Fruit fly (Drosophila melanogaster): ENCODE data around the gene CG4928.

Gene CG4928

dm6 chrX:16906065-16906464, 6.9 kb upstream of the CG4928 start:
- TF ChIP-seq CG17801 (GFP tag; optimal IDR thresholded peaks at IDR 0.05; ENCODE audit: partially characterized antibody): no peak

dm6 chrX:16907009-16907408, 6.0 kb upstream of the CG4928 start:
- no peak for TF ChIP-seq CG17801 (GFP tag; optimal IDR thresholded peaks at IDR 0.05; ENCODE audit: partially characterized antibody)

dm6 chrX:16907675-16908074, 5.3 kb upstream of the CG4928 start:
- no peak for TF ChIP-seq CG17801 (GFP tag; optimal IDR thresholded peaks at IDR 0.05; ENCODE audit: partially characterized antibody)

- no peak for TF ChIP-seq CG17801 (GFP tag; optimal IDR thresholded peaks at IDR 0.05; ENCODE audit: partially characterized antibody)
Observed at dm6 chrX:16909297-16909696, 3.7 kb upstream of the CG4928 start.

- no peak for TF ChIP-seq CG17801 (GFP tag; optimal IDR thresholded peaks at IDR 0.05; ENCODE audit: partially characterized antibody)
Observed at dm6 chrX:16909886-16910285, 3.1 kb upstream of the CG4928 start.

dm6 chrX:16911962-16912361, 1.0 kb upstream of the CG4928 start:
- TF ChIP-seq CG17801 (GFP tag; optimal IDR thresholded peaks at IDR 0.05; ENCODE audit: partially characterized antibody): no peak

- TF ChIP-seq CG17801 (GFP tag; optimal IDR thresholded peaks at IDR 0.05; ENCODE audit: partially characterized antibody): no peak
Observed at dm6 chrX:16917462-16917861, 4.5 kb downstream of the CG4928 start.

dm6 chrX:16918767-16919336, 5.9 kb downstream of the CG4928 start:
- TF ChIP-seq CG17801 (GFP tag; optimal IDR thresholded peaks at IDR 0.05; ENCODE audit: partially characterized antibody): no peak

dm6 chrX:16920682-16921286, 7.8 kb downstream of the CG4928 start:
- TF ChIP-seq CG17801 (GFP tag; optimal IDR thresholded peaks at IDR 0.05; ENCODE audit: partially characterized antibody): no peak

- TF ChIP-seq CG17801 (GFP tag; optimal IDR thresholded peaks at IDR 0.05; ENCODE audit: partially characterized antibody): no peak
Observed at dm6 chrX:16922626-16923025, 9.6 kb downstream of the CG4928 start.

dm6 chrX:16923503-16923902, 10.5 kb downstream of the CG4928 start:
- TF ChIP-seq CG17801 (GFP tag; optimal IDR thresholded peaks at IDR 0.05; ENCODE audit: partially characterized antibody): no peak

dm6 chrX:16924069-16924721, 11.2 kb downstream of the CG4928 start:
- TF ChIP-seq CG17801 (GFP tag; optimal IDR thresholded peaks at IDR 0.05; ENCODE audit: partially characterized antibody): no peak

dm6 chrX:16926726-16927125, 13.7 kb downstream of the CG4928 start:
- TF ChIP-seq CG17801 (GFP tag; optimal IDR thresholded peaks at IDR 0.05; ENCODE audit: partially characterized antibody): no peak

- no peak for TF ChIP-seq CG17801 (GFP tag; optimal IDR thresholded peaks at IDR 0.05; ENCODE audit: partially characterized antibody)
Observed at dm6 chrX:16930465-16931286, 17.7 kb downstream of the CG4928 start.

- TF ChIP-seq CG17801 (GFP tag; optimal IDR thresholded peaks at IDR 0.05; ENCODE audit: partially characterized antibody): no peak
Observed at dm6 chrX:16931994-16932819, 19.2 kb downstream of the CG4928 start.
